Fruit fly (Drosophila melanogaster) whole organism, embryonic: ENCODE measurements around the gene Ir67b.

Experiments used
- CG42726 ChIP-seq: fragments of 200-800 bp; sonication (Bioruptor generic); IDR thresholded peaks from 2 replicates; pipeline ENCODE4 v1.3.6; 2022; ENCODE audit warnings: missing biosample characterization, missing genetic modification characterization; ENCODE audit not compliant: partially characterized antibody
- CG5953 ChIP-seq: fragments of 200-800 bp; sonication (Bioruptor generic); IDR thresholded peaks from 2 replicates; pipeline ENCODE4 v1.3.6; 2022; ENCODE audit warnings: missing biosample characterization, missing genetic modification characterization
- cad ChIP-seq: fragments of >200 bp; optimal IDR thresholded peaks from 2 replicates; lab custom pipeline; 2017; ENCODE audit warnings: missing biosample characterization, missing genetic modification characterization
- psq ChIP-seq: fragments of 200-800 bp; sonication (Bioruptor generic); optimal IDR thresholded peaks from 2 replicates; lab custom pipeline; 2017; ENCODE audit warnings: missing biosample characterization, missing genetic modification characterization
- sima ChIP-seq: fragments of 200-800 bp; sonication (Bioruptor generic); optimal IDR thresholded peaks from 2 replicates; lab custom pipeline; 2016; ENCODE audit warnings: missing biosample characterization, missing genetic modification characterization

DNA sequence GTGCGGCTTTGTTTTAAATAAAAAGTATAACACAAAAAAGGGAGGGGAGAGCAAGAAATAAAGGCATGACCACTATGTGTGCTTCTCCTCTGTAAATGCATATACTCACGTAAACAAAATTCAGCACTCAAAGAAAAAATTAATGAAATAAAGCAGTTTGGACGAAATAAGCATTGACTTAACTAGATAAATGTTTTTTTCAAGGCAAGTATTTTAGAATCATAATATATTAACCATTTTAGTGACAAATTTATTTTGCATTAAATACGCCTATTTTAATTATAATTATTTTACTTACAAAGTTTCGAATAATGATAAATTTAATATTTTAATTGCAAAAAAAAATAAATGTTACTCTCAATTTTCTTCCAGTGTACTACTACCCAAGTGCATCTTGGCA, 20.2 kb downstream of the Ir67b start:
- no peak for TF ChIP-seq sima (GFP tag; lab: Kevin White, UChicago)
- no peak for TF ChIP-seq CG5953
- TF ChIP-seq cad: no peak
- TF ChIP-seq CG42726 (GFP tag; lab: Robert Waterston, UW): no peak
- TF ChIP-seq psq (GFP tag; lab: Kevin White, UChicago): no peak
